Fruit fly (Drosophila melanogaster) Kc167 (cell line): ENCODE measurements around the gene ImpL2.

ENCODE experiments used
- Myc ChIP-seq: fragments of >200 bp; optimal IDR thresholded peaks from 2 replicates; lab custom pipeline; 2017; ENCODE audit warnings: missing external identifiers
- Sin3A ChIP-seq: fragments of >200 bp; optimal IDR thresholded peaks from 2 replicates; lab custom pipeline; 2018; ENCODE audit warnings: missing external identifiers
- h ChIP-seq: fragments of >200 bp; optimal IDR thresholded peaks from 3 replicates; lab custom pipeline; 2018; ENCODE audit warnings: missing external identifiers
- insv ChIP-seq: fragments of >200 bp; optimal IDR thresholded peaks from 3 replicates; lab custom pipeline; 2018; ENCODE audit warnings: missing external identifiers
- psq ChIP-seq: fragments of >200 bp; optimal IDR thresholded peaks from 2 replicates; lab custom pipeline; 2017; ENCODE audit warnings: missing external identifiers
- ttk ChIP-seq: sonication (Bioruptor generic); optimal IDR thresholded peaks from 2 replicates; lab custom pipeline; 2017; ENCODE audit warnings: missing external identifiers

DNA sequence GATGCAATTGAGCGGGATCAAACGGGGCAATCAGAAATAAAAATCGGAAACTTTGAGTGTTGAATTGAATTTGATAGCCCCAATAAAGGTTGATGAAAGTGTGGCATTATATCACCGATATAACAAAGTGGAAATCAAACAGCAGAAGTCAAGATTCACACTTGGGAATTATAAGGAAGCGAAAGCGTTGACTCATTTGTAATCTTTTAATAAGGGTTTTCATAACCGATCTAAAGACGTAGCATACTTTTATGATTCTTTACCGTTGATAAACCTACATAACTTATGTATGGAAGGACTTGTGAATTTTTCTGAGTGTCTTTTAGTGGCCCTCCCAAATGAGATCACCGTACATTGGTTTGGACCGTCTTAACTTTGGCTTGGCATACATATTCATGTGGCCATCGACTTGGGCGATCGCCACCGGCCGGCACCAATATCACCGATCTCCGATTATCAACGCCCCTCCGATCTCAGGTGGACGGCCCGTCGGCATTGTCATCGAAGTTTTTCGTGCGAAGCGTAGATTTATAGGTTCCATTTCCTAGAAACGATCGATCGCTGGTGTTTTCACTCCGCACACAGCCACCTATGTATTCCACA, 6.5 kb downstream of the ImpL2 start:
- TF ChIP-seq insv (lab: Kevin White, UChicago) (no peak), psq (no peak), Sin3A (lab: Kevin White, UChicago) (no peak), Myc (lab: Kevin White, UChicago) (no peak), ttk (lab: Kevin White, UChicago) (no peak), h (no peak)
